Fruit fly (Drosophila melanogaster): ENCODE measurements around the gene Rox8.

Gene Rox8

DNA sequence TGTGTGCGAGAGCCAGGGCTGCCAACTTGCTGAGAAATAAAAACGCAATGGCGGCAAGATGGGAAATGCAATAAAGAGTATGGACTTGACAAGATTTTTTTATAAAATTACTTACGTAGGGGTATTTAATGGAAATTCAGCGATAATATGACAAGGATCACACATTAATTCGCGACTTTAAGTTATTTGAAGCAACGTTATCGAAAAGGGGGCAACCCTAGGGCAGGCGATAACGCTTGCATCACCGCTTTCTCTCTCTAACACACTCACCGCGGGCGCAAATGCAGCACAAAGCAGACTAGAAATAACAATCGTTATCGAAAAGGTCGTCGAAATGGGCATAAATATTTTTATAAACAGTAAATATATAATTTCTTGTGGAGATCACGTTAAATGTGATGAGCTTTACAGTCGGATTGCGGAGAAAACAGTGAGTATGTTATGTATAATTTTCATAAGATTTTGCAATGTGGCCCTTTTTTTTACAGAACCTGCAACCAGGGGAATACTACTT is at the start of gene Rox8 (continued):
- TF ChIP-seq ab (GFP tag; optimal IDR thresholded peaks at IDR 0.05) (no peak), CG14710 (tag; optimal IDR thresholded peaks at IDR 0.05) (peak; percentile 75), Lim3 (GFP tag; IDR thresholded peaks at IDR 0.05) (no peak), CG12219 (GFP tag; optimal IDR thresholded peaks at IDR 0.05) (no peak), Hmr (GFP tag; optimal IDR thresholded peaks at IDR 0.05) (peak; percentile 23), H2.0 (GFP tag; IDR thresholded peaks at IDR 0.05) (no peak), CG2120 (GFP tag; optimal IDR thresholded peaks at IDR 0.05) (peak; percentile 55), slbo (GFP tag; IDR thresholded peaks at IDR 0.05) (peak; percentile 52), Hr78 (GFP tag; optimal IDR thresholded peaks at IDR 0.05) (peak in 1 of 2 experiments; percentile 64), Nf-YA (GFP tag; IDR thresholded peaks at IDR 0.05) (no peak), Bteb2 (GFP tag; optimal IDR thresholded peaks at IDR 0.05) (no peak), sim (GFP tag; IDR thresholded peaks at IDR 0.05) (no peak), trh (GFP tag; optimal IDR thresholded peaks at IDR 0.05) (no peak), CG9215 (GFP tag; IDR thresholded peaks at IDR 0.05) (no peak), bcd (GFP tag; optimal IDR thresholded peaks at IDR 0.05) (peak; percentile 36), CG13287 (GFP tag; IDR thresholded peaks at IDR 0.05; ENCODE audit: partially characterized antibody) (peak; percentile 73), CG10654 (GFP tag; optimal IDR thresholded peaks at IDR 0.05) (no peak), h (optimal IDR thresholded peaks at IDR 0.05) (no peak), CG1647 (GFP tag; optimal IDR thresholded peaks at IDR 0.05) (no peak), BtbVII (GFP tag; optimal IDR thresholded peaks at IDR 0.05) (peak; percentile 66), CG31365 (tag; optimal IDR thresholded peaks at IDR 0.05) (no peak), CG18476 (GFP tag; optimal IDR thresholded peaks at IDR 0.05) (peak; percentile 33), CG10321 (GFP tag; IDR thresholded peaks at IDR 0.05) (no peak), Xbp1 (GFP tag; optimal IDR thresholded peaks at IDR 0.05) (peak; percentile 38), CG18764 (GFP tag; optimal IDR thresholded peaks at IDR 0.05) (peak; percentile 22), D (optimal IDR thresholded peaks at IDR 0.05) (no peak), D (GFP tag; optimal IDR thresholded peaks at IDR 0.05) (no peak), CG3847 (GFP tag; IDR thresholded peaks at IDR 0.05) (peak; percentile 34; the same call in 1 of the 2 replicates), caup (GFP tag; optimal IDR thresholded peaks at IDR 0.05; ENCODE audit: severe bottlenecking) (peak; percentile 25), al (GFP tag; IDR thresholded peaks at IDR 0.05) (no peak), CG2889 (GFP tag; IDR thresholded peaks at IDR 0.05) (no peak), ase (GFP tag; IDR thresholded peaks at IDR 0.05) (no peak), sr (GFP tag; IDR thresholded peaks at IDR 0.05) (no peak), zf30C (GFP tag; optimal IDR thresholded peaks at IDR 0.05) (no peak), CG9876 (GFP tag; optimal IDR thresholded peaks at IDR 0.05) (no peak), Ets97D (GFP tag; optimal IDR thresholded peaks at IDR 0.05) (peak; percentile 70), ftz-f1 (GFP tag; optimal IDR thresholded peaks at IDR 0.05) (peak; percentile 9), Opbp (GFP tag; IDR thresholded peaks at IDR 0.05; ENCODE audit: partially characterized antibody) (peak; percentile 71), CG7357 (GFP tag; IDR thresholded peaks at IDR 0.05) (no peak), CG10462 (GFP tag; optimal IDR thresholded peaks at IDR 0.05) (peak; percentile 6), CG12744 (GFP tag; optimal IDR thresholded peaks at IDR 0.05) (no peak), Med (GFP tag) (peak; percentile 89), Fer3 (tag; optimal IDR thresholded peaks at IDR 0.05) (peak; percentile 13), Vsx1 (GFP tag; optimal IDR thresholded peaks at IDR 0.05) (peak; percentile 80), Hey (tag; optimal IDR thresholded peaks at IDR 0.05) (no peak), C15 (GFP tag; IDR thresholded peaks at IDR 0.05) (no peak), Atf3 (GFP tag; optimal IDR thresholded peaks at IDR 0.05) (peak; percentile 52), ci (GFP tag; IDR thresholded peaks at IDR 0.05) (no peak), CG31224 (GFP tag; IDR thresholded peaks at IDR 0.05) (0 out of 2 replicates have a peak, but pooled peaks have one; percentile 7), CG8089 (GFP tag; optimal IDR thresholded peaks at IDR 0.05) (peak; percentile 4), ato (GFP tag; IDR thresholded peaks at IDR 0.05; ENCODE audit: partially characterized antibody) (no peak), dati (GFP tag; IDR thresholded peaks at IDR 0.05) (no peak)

All from whole organism, embryonic.